Fruit fly (Drosophila melanogaster) whole organism, embryonic: ENCODE data around the gene plum.

ENCODE experiments used
- Blimp-1 ChIP-seq: fragments of 200-800 bp; sonication (Bioruptor generic); optimal IDR thresholded peaks from 3 replicates; lab custom pipeline; 2018; ENCODE audit warnings: missing biosample characterization, missing genetic modification characterization, mild to moderate bottlenecking, moderate library complexity, missing genetic modification reagents
- CG10543 ChIP-seq: fragments of 200-800 bp; sonication (Bioruptor generic); optimal IDR thresholded peaks from 3 replicates; lab custom pipeline; 2017; ENCODE audit warnings: missing biosample characterization, mild to moderate bottlenecking, missing genetic modification characterization, moderate library complexity
- CG12155 ChIP-seq: fragments of 200-800 bp; sonication (Bioruptor generic); optimal IDR thresholded peaks from 3 replicates; lab custom pipeline; 2016; ENCODE audit warnings: missing biosample characterization, missing genetic modification characterization
- CG12942 ChIP-seq: fragments of 200-800 bp; sonication (Bioruptor generic); optimal IDR thresholded peaks from 3 replicates; lab custom pipeline; 2016; ENCODE audit warnings: missing biosample characterization, missing genetic modification characterization
- CG13296 ChIP-seq: fragments of 200-800 bp; sonication (Bioruptor generic); optimal IDR thresholded peaks from 3 replicates; lab custom pipeline; 2018; ENCODE audit warnings: missing biosample characterization, mild to moderate bottlenecking, missing genetic modification characterization
- CG14441 ChIP-seq: fragments of 200-800 bp; sonication (Bioruptor generic); IDR thresholded peaks from 2 replicates; pipeline ENCODE4 v1.3.6; 2022; ENCODE audit warnings: missing biosample characterization, missing genetic modification characterization
- CG14710 ChIP-seq: fragments of 200-800 bp; sonication (Bioruptor generic); optimal IDR thresholded peaks from 3 replicates; lab custom pipeline; 2019; ENCODE audit warnings: missing biosample characterization, mild to moderate bottlenecking, missing genetic modification characterization, moderate library complexity
- CG17359 ChIP-seq: fragments of 200-800 bp; sonication (Bioruptor generic); optimal IDR thresholded peaks from 3 replicates; lab custom pipeline; 2018; ENCODE audit warnings: missing biosample characterization, mild to moderate bottlenecking, missing genetic modification characterization, moderate library complexity
- CG2712 ChIP-seq: fragments of 200-800 bp; optimal IDR thresholded peaks from 3 replicates; lab custom pipeline; 2019; ENCODE audit warnings: missing biosample characterization, mild to moderate bottlenecking, missing genetic modification characterization, moderate library complexity
- CG4424 ChIP-seq: fragments of 200-800 bp; sonication (Bioruptor generic); optimal IDR thresholded peaks from 3 replicates; lab custom pipeline; 2016; ENCODE audit warnings: missing biosample characterization, missing genetic modification characterization
- CG4730 ChIP-seq: fragments of 200-800 bp; sonication (Bioruptor generic); IDR thresholded peaks from 2 replicates; pipeline ENCODE4 v1.3.6; 2022; ENCODE audit warnings: missing biosample characterization, missing genetic modification characterization
- CG7786 ChIP-seq: fragments of 200-800 bp; sonication (Bioruptor generic); optimal IDR thresholded peaks from 2 replicates; lab custom pipeline; 2016; ENCODE audit warnings: missing biosample characterization, missing genetic modification characterization
- CG8290 ChIP-seq, 3 experiments: fragments of 200-800 bp; sonication (Bioruptor generic); optimal IDR thresholded peaks; 2 replicates each; lab custom pipeline; 2016 to 2019; ENCODE audit warnings: missing biosample characterization in 3 of 3, missing genetic modification characterization in 3 of 3, mild to moderate bottlenecking in 2 of 3, moderate library complexity in 1 of 3
- CG8765 ChIP-seq: fragments of 200-800 bp; sonication (Bioruptor generic); IDR thresholded peaks from 2 replicates; pipeline ENCODE4 v1.3.6; 2022; ENCODE audit warnings: missing biosample characterization, missing genetic modification characterization
- CG8944 ChIP-seq: fragments of 200-800 bp; sonication (Bioruptor generic); optimal IDR thresholded peaks from 3 replicates; lab custom pipeline; 2016; ENCODE audit warnings: missing biosample characterization, missing genetic modification characterization
- CG9215 ChIP-seq: fragments of 200-800 bp; sonication (Bioruptor generic); IDR thresholded peaks from 2 replicates; pipeline ENCODE4 v1.3.6; 2022; ENCODE audit warnings: missing biosample characterization, missing genetic modification characterization
- CG9609 ChIP-seq: fragments of 200-800 bp; sonication (Bioruptor generic); optimal IDR thresholded peaks from 3 replicates; lab custom pipeline; 2016; ENCODE audit warnings: missing biosample characterization, missing genetic modification characterization
- Dek ChIP-seq: fragments of 200-800 bp; sonication (Bioruptor generic); optimal IDR thresholded peaks from 3 replicates; lab custom pipeline; 2019; ENCODE audit warnings: missing biosample characterization, mild to moderate bottlenecking, missing genetic modification characterization, moderate library complexity
- Dp ChIP-seq: fragments of 200-800 bp; sonication (Bioruptor generic); optimal IDR thresholded peaks from 2 replicates; lab custom pipeline; 2018; ENCODE audit warnings: missing biosample characterization, mild to moderate bottlenecking, missing genetic modification characterization, moderate library complexity
- Eip74EF ChIP-seq, 2 experiments: fragments of 200-800 bp in 1 of 2; fragments of >200 bp in 1 of 2; sonication (Bioruptor generic) in 1 of 2; optimal IDR thresholded peaks; 2 replicates each; lab custom pipeline; 2017 to 2019; ENCODE audit warnings: missing biosample characterization in 2 of 2, missing genetic modification characterization in 2 of 2, mild to moderate bottlenecking in 1 of 2, moderate library complexity in 1 of 2
- Ets65A ChIP-seq: fragments of 200-800 bp; sonication (Bioruptor generic); peaks from one replicate; lab custom pipeline; 2016; ENCODE audit warnings: missing biosample characterization, missing genetic modification characterization
- Gug ChIP-seq: fragments of 200-800 bp; sonication (Bioruptor generic); IDR thresholded peaks from 4 replicates; pipeline ENCODE4 v1.3.6; 2022; ENCODE audit warnings: missing biosample characterization, missing genetic modification characterization
- H2.0 ChIP-seq: fragments of 200-800 bp; sonication (Bioruptor generic); IDR thresholded peaks from 2 replicates; pipeline ENCODE4 v1.3.6; 2022; ENCODE audit warnings: missing biosample characterization, missing genetic modification characterization
- HHEX ChIP-seq: fragments of 200-800 bp; sonication (Bioruptor generic); optimal IDR thresholded peaks from 3 replicates; lab custom pipeline; 2017; ENCODE audit warnings: missing biosample characterization, mild to moderate bottlenecking, missing genetic modification characterization, missing genetic modification reagents
- HmgZ ChIP-seq: fragments of 200-800 bp; sonication (Bioruptor generic); optimal IDR thresholded peaks from 2 replicates; lab custom pipeline; 2018; ENCODE audit warnings: missing biosample characterization, mild to moderate bottlenecking, missing genetic modification characterization
- Hr78 ChIP-seq, 2 experiments: fragments of 200-800 bp in 1 of 2; fragments of >200 bp in 1 of 2; sonication (Bioruptor generic) in 1 of 2; optimal IDR thresholded peaks; 2 replicates each; lab custom pipeline; 2017 to 2019; ENCODE audit warnings: missing biosample characterization in 2 of 2, missing genetic modification characterization in 2 of 2, mild to moderate bottlenecking in 1 of 2, moderate library complexity in 1 of 2
- Lpt ChIP-seq: fragments of >200 bp; optimal IDR thresholded peaks from 2 replicates; lab custom pipeline; 2018; ENCODE audit warnings: missing biosample characterization, missing genetic modification characterization
- Meics ChIP-seq: fragments of 200-800 bp; sonication (Bioruptor generic); optimal IDR thresholded peaks from 2 replicates; lab custom pipeline; 2017; ENCODE audit warnings: missing biosample characterization, mild to moderate bottlenecking, missing genetic modification characterization
- Mes4 ChIP-seq: fragments of 200-800 bp; sonication (Bioruptor generic); optimal IDR thresholded peaks from 2 replicates; lab custom pipeline; 2016; ENCODE audit warnings: missing biosample characterization, missing genetic modification characterization
- Opbp ChIP-seq: fragments of 200-800 bp; sonication (Bioruptor generic); IDR thresholded peaks from 3 replicates; pipeline ENCODE4 v1.3.6; 2022; ENCODE audit warnings: missing biosample characterization, missing genetic modification characterization; ENCODE audit not compliant: partially characterized antibody
- Pdp1 ChIP-seq, 2 experiments: fragments of 200-800 bp; sonication (Bioruptor generic); optimal IDR thresholded peaks; 3 replicates each; lab custom pipeline; 2016; ENCODE audit warnings: missing biosample characterization in 2 of 2, missing genetic modification characterization in 2 of 2, mild to moderate bottlenecking in 1 of 2, moderate library complexity in 1 of 2
- Poxn ChIP-seq: fragments of 200-800 bp; sonication (Bioruptor generic); IDR thresholded peaks from 2 replicates; pipeline ENCODE4 v1.3.6; 2022; ENCODE audit warnings: missing biosample characterization, missing genetic modification characterization
- al ChIP-seq: fragments of 200-800 bp; sonication (Bioruptor generic); IDR thresholded peaks from 2 replicates; pipeline ENCODE4 v1.3.6; 2022; ENCODE audit warnings: missing biosample characterization, missing genetic modification characterization
- bbx ChIP-seq: fragments of 200-800 bp; sonication (Bioruptor generic); IDR thresholded peaks from 2 replicates; pipeline ENCODE4 v1.3.6; 2022; ENCODE audit warnings: missing biosample characterization, missing genetic modification characterization; ENCODE audit not compliant: partially characterized antibody
- cas ChIP-seq: fragments of 200-800 bp; sonication (Bioruptor generic); IDR thresholded peaks from 2 replicates; pipeline ENCODE4 v1.3.6; 2022; ENCODE audit warnings: missing biosample characterization, missing genetic modification characterization
- cato ChIP-seq: fragments of 200-800 bp; sonication (Bioruptor generic); optimal IDR thresholded peaks from 2 replicates; lab custom pipeline; 2016; ENCODE audit warnings: missing biosample characterization, missing genetic modification characterization, borderline replicate concordance
- dpn ChIP-seq, 2 experiments: fragments of 200-800 bp; sonication (Bioruptor generic); optimal IDR thresholded peaks; 3 replicates each; lab custom pipeline; 2016; ENCODE audit warnings: missing biosample characterization in 2 of 2, missing genetic modification characterization in 2 of 2
- fd64A ChIP-seq: fragments of 200-800 bp; sonication (Bioruptor generic); optimal IDR thresholded peaks from 3 replicates; lab custom pipeline; 2018; ENCODE audit warnings: missing biosample characterization, mild to moderate bottlenecking, missing genetic modification characterization
- fru ChIP-seq: fragments of >200 bp; optimal IDR thresholded peaks from 2 replicates; lab custom pipeline; 2017
- gcm2 ChIP-seq: fragments of 200-800 bp; sonication (Bioruptor generic); optimal IDR thresholded peaks from 2 replicates; lab custom pipeline; 2016; ENCODE audit warnings: missing biosample characterization, missing genetic modification characterization
- inv ChIP-seq: fragments of 200-800 bp; sonication (Bioruptor generic); IDR thresholded peaks from 2 replicates; pipeline ENCODE4 v1.3.6; 2022; ENCODE audit warnings: missing biosample characterization, missing genetic modification characterization; ENCODE audit not compliant: partially characterized antibody
- pan ChIP-seq, 4 experiments: fragments of >200 bp in 3 of 4; fragments of 200-800 bp in 1 of 4; sonication (Bioruptor generic) in 1 of 4; optimal IDR thresholded peaks in 3 of 4; IDR thresholded peaks in 1 of 4; 2 replicates each; pipeline versions ENCODE4 v1.3.6 to Lab custom; 2017 to 2022; ENCODE audit warnings: missing biosample characterization in 2 of 4, missing genetic modification characterization in 2 of 4, mixed read lengths in 1 of 4
- phol ChIP-seq: fragments of 200-800 bp; sonication (Bioruptor generic); optimal IDR thresholded peaks from 3 replicates; lab custom pipeline; 2018; ENCODE audit warnings: missing biosample characterization, mild to moderate bottlenecking, missing genetic modification characterization, moderate library complexity
- sc ChIP-seq, 3 experiments: fragments of >200 bp in 2 of 3; fragments of 200-800 bp in 1 of 3; sonication (Bioruptor generic) in 1 of 3; optimal IDR thresholded peaks; 2 replicates in 2 of 3; 3 replicates in 1 of 3; lab custom pipeline; 2017; ENCODE audit warnings: mild to moderate bottlenecking in 1 of 3, missing biosample characterization in 1 of 3, missing genetic modification characterization in 1 of 3, missing genetic modification reagents in 1 of 3
- tap ChIP-seq: fragments of 200-800 bp; optimal IDR thresholded peaks from 3 replicates; lab custom pipeline; 2019; ENCODE audit warnings: missing biosample characterization, mild to moderate bottlenecking, missing genetic modification characterization, moderate library complexity
- trh ChIP-seq: fragments of 200-800 bp; sonication (Bioruptor generic); optimal IDR thresholded peaks from 2 replicates; lab custom pipeline; 2016; ENCODE audit warnings: missing biosample characterization, missing genetic modification characterization
- zf30C ChIP-seq: fragments of 200-800 bp; sonication (Bioruptor generic); optimal IDR thresholded peaks from 3 replicates; lab custom pipeline; 2018; ENCODE audit warnings: missing biosample characterization, mild to moderate bottlenecking, missing genetic modification characterization

plum gene

dm6 chr3R:26557532-26558244 is 22.7 kb upstream of the plum start (continued):
- TF ChIP-seq dpn (GFP tag; optimal IDR thresholded peaks at IDR 0.05; lab: Kevin White, UChicago) (peak; percentile 70 to 86), CG17359 (peak; percentile 68), CG14710 (tag; lab: Kevin White, UChicago) (peak; percentile 44), CG7786 (GFP tag; lab: Kevin White, UChicago) (peak; percentile 83), tap (tag; lab: Kevin White, UChicago) (no peak), Dp (GFP tag; lab: Kevin White, UChicago) (no peak), cato (GFP tag; lab: Kevin White, UChicago) (peak; percentile 43), Mes4 (GFP tag; lab: Kevin White, UChicago) (peak; percentile 29), fru (no peak), CG12942 (peak; percentile 55), CG4424 (GFP tag; lab: Kevin White, UChicago) (peak; percentile 66), fd64A (GFP tag; lab: Kevin White, UChicago) (no peak), trh (GFP tag; lab: Kevin White, UChicago) (no peak), Ets65A (GFP tag; lab: Kevin White, UChicago) (peak; percentile 42), Blimp-1 (peak; percentile 59), Meics (peak; percentile 81), Opbp (GFP tag; lab: Robert Waterston, UW) (no peak), bbx (GFP tag; lab: Robert Waterston, UW) (no peak), CG8765 (GFP tag; lab: Robert Waterston, UW) (peak; percentile 35; the same call in 1 of the 2 replicates), CG9609 (peak; percentile 74), HHEX (GFP tag; lab: Kevin White, UChicago) (peak; percentile 73), gcm2 (GFP tag; lab: Kevin White, UChicago) (peak; percentile 49), pan (optimal IDR thresholded peaks at IDR 0.05; lab: Kevin White, UChicago) (no peak), pan (GFP tag; optimal IDR thresholded peaks at IDR 0.05 in 1 of 2, IDR thresholded peaks at IDR 0.05 in 1 of 2) (peak in 1 of 2 experiments; percentile 88), zf30C (GFP tag; lab: Kevin White, UChicago) (no peak), CG8290 (GFP tag; optimal IDR thresholded peaks at IDR 0.05; lab: Kevin White, UChicago) (peak; percentile 16), CG8290 (tag; optimal IDR thresholded peaks at IDR 0.05; lab: Kevin White, UChicago) (peak in 1 of 2 experiments; percentile 93), CG12155 (GFP tag; lab: Kevin White, UChicago) (peak; percentile 66), al (GFP tag; lab: Robert Waterston, UW) (peak; percentile 80), CG14441 (peak; percentile 85), Hr78 (GFP tag; optimal IDR thresholded peaks at IDR 0.05; lab: Kevin White, UChicago) (no peak), phol (tag; lab: Kevin White, UChicago) (peak; percentile 61), H2.0 (GFP tag; lab: Robert Waterston, UW) (peak; percentile 69), Lpt (GFP tag; lab: Kevin White, UChicago) (no peak), sc (optimal IDR thresholded peaks at IDR 0.05; lab: Kevin White, UChicago) (no peak), sc (GFP tag; optimal IDR thresholded peaks at IDR 0.05; lab: Kevin White, UChicago) (no peak), Gug (GFP tag; lab: Robert Waterston, UW) (peak; percentile 73), HmgZ (tag; lab: Kevin White, UChicago) (peak; percentile 82), CG9215 (peak; percentile 75), Eip74EF (GFP tag; optimal IDR thresholded peaks at IDR 0.05; lab: Kevin White, UChicago) (no peak), cas (GFP tag; lab: Robert Waterston, UW) (peak; percentile 55; the same call in 1 of the 2 replicates), CG13296 (GFP tag; lab: Kevin White, UChicago) (peak; percentile 76), CG2712 (tag; lab: Kevin White, UChicago) (peak; percentile 31), Dek (peak; percentile 68), CG10543 (GFP tag; lab: Kevin White, UChicago) (peak; percentile 69), Poxn (peak; percentile 44; the same call in 1 of the 2 replicates), inv (GFP tag; lab: Robert Waterston, UW) (no peak), CG4730 (GFP tag; lab: Robert Waterston, UW) (peak; percentile 63), Pdp1 (GFP tag; optimal IDR thresholded peaks at IDR 0.05; lab: Kevin White, UChicago) (peak; percentile 65 to 71), CG8944 (GFP tag; lab: Kevin White, UChicago) (peak; percentile 46)
